Worm (Caenorhabditis elegans): ENCODE results near the gene R151.10.

Gene R151.10

ce11 chrIII:7198838-7199237 lies 31.9 kb downstream of the R151.10 start, which contains the start of gene pfd-5 (continued):
- TF ChIP-seq aly-2 (tag; optimal IDR thresholded peaks at IDR 0.05) (no peak), mdl-1 (tag; optimal IDR thresholded peaks at IDR 0.05) (no peak), eor-1 (tag; optimal IDR thresholded peaks at IDR 0.05) (no peak), hmg-11 (tag; optimal IDR thresholded peaks at IDR 0.05) (no peak), nhr-76 (tag; optimal IDR thresholded peaks at IDR 0.05) (no peak), ztf-11 (tag; optimal IDR thresholded peaks at IDR 0.05) (no peak), R02D3.7 (tag; optimal IDR thresholded peaks at IDR 0.05) (no peak), nhr-67 (tag; optimal IDR thresholded peaks at IDR 0.05) (no peak), tbx-2 (tag; optimal IDR thresholded peaks at IDR 0.05) (no peak), unc-39 (tag; optimal IDR thresholded peaks at IDR 0.05) (no peak)

DNA sequence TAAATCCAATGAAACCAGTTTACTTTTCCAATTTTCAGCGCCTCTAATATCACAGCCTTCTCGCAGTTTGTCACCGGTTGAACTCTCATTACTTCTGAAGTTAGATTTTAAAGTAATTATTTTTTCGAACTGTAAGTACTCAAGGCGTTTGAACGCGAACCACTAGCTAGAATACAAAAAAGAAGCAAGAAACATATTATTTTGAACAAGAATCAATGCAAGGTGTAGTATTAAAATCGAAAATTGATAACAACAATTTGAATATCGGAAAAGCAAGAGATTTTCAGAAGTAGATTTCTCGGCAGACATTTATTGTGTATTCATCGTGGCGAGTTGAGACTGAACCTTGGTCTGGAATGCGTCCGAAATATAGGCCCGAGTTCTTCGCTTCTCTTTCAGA lies 32.8 kb downstream of the R151.10 start, which contains the start of gene exos-9:
Gene exos-9, minus strand, starts transcription at position 101 of the 400 bp plus-strand sequence.
- TF ChIP-seq lin-15B (tag; optimal IDR thresholded peaks at IDR 0.05) (no peak), nhr-28 (tag; optimal IDR thresholded peaks at IDR 0.05) (no peak), nhr-237 (tag; optimal IDR thresholded peaks at IDR 0.05) (no peak), mdl-1 (tag; optimal IDR thresholded peaks at IDR 0.05) (no peak), hmg-11 (tag; optimal IDR thresholded peaks at IDR 0.05) (no peak), nfya-1 (tag; optimal IDR thresholded peaks at IDR 0.05; ENCODE audit: insufficient read depth) (no peak), egl-5 (tag; optimal IDR thresholded peaks at IDR 0.05) (no peak), snpc-4 (tag; optimal IDR thresholded peaks at IDR 0.05) (no peak), fkh-2 (tag; optimal IDR thresholded peaks at IDR 0.05) (no peak), unc-62 (GFP tag; optimal IDR thresholded peaks at IDR 0.05) (no peak), fkh-10 (GFP tag; optimal IDR thresholded peaks at IDR 0.05) (no peak), ceh-9 (tag; optimal IDR thresholded peaks at IDR 0.05) (no peak)

ce11 chrIII:7195325-7195724 lies 35.4 kb downstream of the R151.10 start, which contains the start of gene F37C12.18:
TSS of gene F37C12.18 (minus strand) at chrIII:7195425.
- TF ChIP-seq nhr-11 (tag; optimal IDR thresholded peaks at IDR 0.05) = no peak
- TF ChIP-seq ztf-11 (tag; optimal IDR thresholded peaks at IDR 0.05) = no peak
- TF ChIP-seq ceh-16 (tag; optimal IDR thresholded peaks at IDR 0.05) = no peak
- no peak for TF ChIP-seq unc-39 (tag; optimal IDR thresholded peaks at IDR 0.05)
- no peak for TF ChIP-seq elt-2 (tag; optimal IDR thresholded peaks at IDR 0.05)
- no peak for TF ChIP-seq daf-12 (tag; optimal IDR thresholded peaks at IDR 0.05)
- no peak for TF ChIP-seq egl-27 (tag; optimal IDR thresholded peaks at IDR 0.05)
- TF ChIP-seq sea-2 (GFP tag; optimal IDR thresholded peaks at IDR 0.05) = no peak
- no peak for TF ChIP-seq snpc-4 (tag; optimal IDR thresholded peaks at IDR 0.05)
- no peak for TF ChIP-seq nhr-12 (tag; optimal IDR thresholded peaks at IDR 0.05)
- TF ChIP-seq pha-4 (tag; optimal IDR thresholded peaks at IDR 0.05) = no peak
- TF ChIP-seq jun-1 (tag; optimal IDR thresholded peaks at IDR 0.05) = no peak
- no peak for TF ChIP-seq fkh-10 (GFP tag; optimal IDR thresholded peaks at IDR 0.05)
- TF ChIP-seq nhr-23 (tag; optimal IDR thresholded peaks at IDR 0.05) = no peak
- no peak for TF ChIP-seq hmg-11 (tag; optimal IDR thresholded peaks at IDR 0.05)
- TF ChIP-seq elt-3 (tag; optimal IDR thresholded peaks at IDR 0.05) = no peak
- TF ChIP-seq skn-1 (tag; optimal IDR thresholded peaks at IDR 0.05) = no peak
- no peak for TF ChIP-seq zag-1 (tag; optimal IDR thresholded peaks at IDR 0.05)
- no peak for TF ChIP-seq pqm-1 (tag; optimal IDR thresholded peaks at IDR 0.05)
- TF ChIP-seq nhr-76 (tag; optimal IDR thresholded peaks at IDR 0.05) = no peak

- TF ChIP-seq hmg-11 (tag; optimal IDR thresholded peaks at IDR 0.05) (no peak), nhr-43 (tag; optimal IDR thresholded peaks at IDR 0.05; ENCODE audit: poor library complexity, severe bottlenecking) (no peak), fkh-10 (GFP tag; optimal IDR thresholded peaks at IDR 0.05) (no peak), nhr-237 (tag; optimal IDR thresholded peaks at IDR 0.05) (no peak), skn-1 (tag; optimal IDR thresholded peaks at IDR 0.05) (no peak), egl-5 (tag; optimal IDR thresholded peaks at IDR 0.05) (no peak), ama-1 (optimal IDR thresholded peaks at IDR 0.05) (no peak), nhr-77 (tag; optimal IDR thresholded peaks at IDR 0.05) (no peak), elt-2 (tag; optimal IDR thresholded peaks at IDR 0.05) (no peak), ceh-16 (tag; optimal IDR thresholded peaks at IDR 0.05) (no peak), zag-1 (tag; optimal IDR thresholded peaks at IDR 0.05) (no peak), R02D3.7 (tag; optimal IDR thresholded peaks at IDR 0.05) (no peak), ZK546.5 (tag; optimal IDR thresholded peaks at IDR 0.05) (no peak), nhr-25 (tag; optimal IDR thresholded peaks at IDR 0.05) (no peak), sea-2 (GFP tag; optimal IDR thresholded peaks at IDR 0.05) (no peak), daf-12 (tag; optimal IDR thresholded peaks at IDR 0.05) (no peak), nhr-23 (tag; optimal IDR thresholded peaks at IDR 0.05) (no peak), tbx-2 (tag; optimal IDR thresholded peaks at IDR 0.05) (no peak)
Measured at ce11 chrIII:7192942-7193665, 37.6 kb downstream of the R151.10 start, which contains the start of gene mec-14. TSS of gene mec-14 (minus strand) at chrIII:7192992.
